Fruit fly (Drosophila melanogaster): ENCODE measurements around the gene CG32641.

Gene CG32641

DNA sequence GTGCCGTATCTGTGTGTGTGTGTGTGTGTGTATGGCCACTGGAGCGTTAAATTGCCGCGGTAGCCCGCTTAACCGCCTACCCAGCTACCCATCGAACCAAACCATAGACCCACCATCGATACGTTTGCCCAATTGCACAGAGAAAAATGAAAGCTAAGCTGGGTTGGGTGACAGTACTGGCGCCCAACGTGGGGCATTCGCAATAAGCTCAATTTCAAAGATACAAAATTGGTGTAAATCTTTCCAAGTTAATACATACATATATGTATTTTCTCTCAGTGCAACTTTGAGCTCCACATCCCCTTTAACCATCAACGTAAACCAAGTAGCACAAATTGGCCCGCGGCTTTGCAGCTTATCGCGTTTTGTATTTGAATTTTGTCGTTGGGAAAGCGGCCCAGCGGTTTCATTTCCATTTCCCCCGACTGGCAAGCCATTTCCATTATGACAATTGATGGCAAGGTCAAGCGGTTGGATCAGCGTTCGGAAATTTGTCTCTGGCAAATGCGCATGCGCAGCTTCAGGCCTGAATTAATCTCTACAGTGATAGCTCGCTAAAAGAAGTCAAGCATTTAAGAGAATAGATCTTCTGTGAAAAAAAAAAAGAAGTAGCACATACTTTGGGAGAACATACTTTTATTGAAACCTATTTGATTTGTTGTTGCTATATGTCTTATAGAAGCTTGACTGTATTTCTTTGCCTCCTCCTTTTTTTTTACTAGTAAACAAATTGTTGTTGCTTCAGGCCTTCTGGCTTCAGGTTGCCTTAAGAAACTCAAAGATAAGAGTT lies 48.3 kb downstream of the CG32641 start (continued):
- TF ChIP-seq slou (GFP tag; optimal IDR thresholded peaks at IDR 0.05): no peak
- TF ChIP-seq CG10565 (GFP tag; optimal IDR thresholded peaks at IDR 0.05): no peak
- peak; percentile 2 for TF ChIP-seq CG10543 (GFP tag; optimal IDR thresholded peaks at IDR 0.05)
- TF ChIP-seq wdn (GFP tag; IDR thresholded peaks at IDR 0.05): peak; percentile 44; the same call in 1 of the 2 replicates
- TF ChIP-seq CG31441 (GFP tag; IDR thresholded peaks at IDR 0.05): peak; percentile 77
- no peak for TF ChIP-seq usp (GFP tag; optimal IDR thresholded peaks at IDR 0.05)
- TF ChIP-seq Dad (GFP tag; optimal IDR thresholded peaks at IDR 0.05): peak; percentile 20
- TF ChIP-seq CG5953 (GFP tag; IDR thresholded peaks at IDR 0.05): peak; percentile 79
- no peak for TF ChIP-seq stwl (tag; optimal IDR thresholded peaks at IDR 0.05)
- TF ChIP-seq CG6689 (GFP tag; IDR thresholded peaks at IDR 0.05): peak; percentile 68
- TF ChIP-seq oc (tag; optimal IDR thresholded peaks at IDR 0.05): peak; percentile 88
- TF ChIP-seq NC2β (GFP tag; optimal IDR thresholded peaks at IDR 0.05): peak; percentile 66
- no peak for TF ChIP-seq Adf1 (GFP tag; IDR thresholded peaks at IDR 0.05)
- TF ChIP-seq sna (GFP tag; IDR thresholded peaks at IDR 0.05; ENCODE audit: partially characterized antibody): no peak
- TF ChIP-seq Dbx (GFP tag; IDR thresholded peaks at IDR 0.05): peak; percentile 52; the same call in 1 of the 3 replicates
- peak; percentile 71 for TF ChIP-seq CG7786 (GFP tag; optimal IDR thresholded peaks at IDR 0.05)
- peak; percentile 80 for TF ChIP-seq ATbp (GFP tag; optimal IDR thresholded peaks at IDR 0.05)
- TF ChIP-seq ase (GFP tag; IDR thresholded peaks at IDR 0.05): peak; percentile 83
- no peak for TF ChIP-seq CG15073 (GFP tag; optimal IDR thresholded peaks at IDR 0.05)
- TF ChIP-seq eve (GFP tag; optimal IDR thresholded peaks at IDR 0.05): peak in 1 of 2 experiments; percentile 87
- TF ChIP-seq CG9437 (GFP tag; optimal IDR thresholded peaks at IDR 0.05): peak; percentile 46
- TF ChIP-seq CG6765 (GFP tag; optimal IDR thresholded peaks at IDR 0.05): no peak
- peak; percentile 68 for TF ChIP-seq CG18599 (GFP tag; optimal IDR thresholded peaks at IDR 0.05)
- TF ChIP-seq Asciz (GFP tag; optimal IDR thresholded peaks at IDR 0.05): peak; percentile 67
- peak; percentile 76 for TF ChIP-seq row (GFP tag; IDR thresholded peaks at IDR 0.05)
- no peak for TF ChIP-seq trem (tag; optimal IDR thresholded peaks at IDR 0.05)
- peak; percentile 76 for TF ChIP-seq CG17359 (tag; optimal IDR thresholded peaks at IDR 0.05)
- TF ChIP-seq CG17612 (GFP tag; IDR thresholded peaks at IDR 0.05): peak; percentile 56
- TF ChIP-seq H15 (GFP tag; IDR thresholded peaks at IDR 0.05): peak; percentile 84
- peak; percentile 37 for TF ChIP-seq Max (GFP tag; optimal IDR thresholded peaks at IDR 0.05)
- peak; percentile 52 for TF ChIP-seq CG15011 (GFP tag; optimal IDR thresholded peaks at IDR 0.05)
- TF ChIP-seq gfzf (GFP tag; optimal IDR thresholded peaks at IDR 0.05): no peak
- TF ChIP-seq Meics (GFP tag; optimal IDR thresholded peaks at IDR 0.05): peak; percentile 69
- peak; percentile 18 for TF ChIP-seq cg (GFP tag; optimal IDR thresholded peaks at IDR 0.05)
- TF ChIP-seq CG8281 (tag; optimal IDR thresholded peaks at IDR 0.05): peak; percentile 43
- no peak for TF ChIP-seq CG7271 (tag; optimal IDR thresholded peaks at IDR 0.05)
- TF ChIP-seq bcd (GFP tag; optimal IDR thresholded peaks at IDR 0.05): peak; percentile 75
- TF ChIP-seq fd96Cb (tag; optimal IDR thresholded peaks at IDR 0.05): peak; percentile 64
- TF ChIP-seq C15 (GFP tag; IDR thresholded peaks at IDR 0.05): 0 out of 3 replicates have a peak, but pooled peaks have one; percentile 47
- TF ChIP-seq D19A (tag; optimal IDR thresholded peaks at IDR 0.05): peak; percentile 62
- TF ChIP-seq Lpt (GFP tag; optimal IDR thresholded peaks at IDR 0.05): no peak
- TF ChIP-seq az2 (GFP tag; optimal IDR thresholded peaks at IDR 0.05): peak; percentile 71
- peak; percentile 41; the same call in 1 of the 2 replicates for TF ChIP-seq MBD-R2 (GFP tag; IDR thresholded peaks at IDR 0.05)
- TF ChIP-seq hbn (GFP tag; IDR thresholded peaks at IDR 0.05; ENCODE audit: partially characterized antibody): no peak
- peak; percentile 59 for TF ChIP-seq CG2875 (GFP tag; optimal IDR thresholded peaks at IDR 0.05)
- peak; percentile 42 for TF ChIP-seq trh (GFP tag; optimal IDR thresholded peaks at IDR 0.05)
- peak; percentile 66 to 77 for TF ChIP-seq chif (GFP tag; optimal IDR thresholded peaks at IDR 0.05)
- TF ChIP-seq dpn (GFP tag; optimal IDR thresholded peaks at IDR 0.05): peak; percentile 69
- peak; percentile 56 for TF ChIP-seq Side (GFP tag; optimal IDR thresholded peaks at IDR 0.05)

Measured in whole organism, embryonic.